Fruit fly (Drosophila melanogaster) S2 (cell line): ENCODE measurements around the gene for.

Experiments used
- CG8478 ChIP-seq: fragments of >200 bp; optimal IDR thresholded peaks from 2 replicates; lab custom pipeline; 2018
- CTCF ChIP-seq, 2 experiments: fragments of >200 bp; optimal IDR thresholded peaks; 2 replicates each; lab custom pipeline; 2018

DNA sequence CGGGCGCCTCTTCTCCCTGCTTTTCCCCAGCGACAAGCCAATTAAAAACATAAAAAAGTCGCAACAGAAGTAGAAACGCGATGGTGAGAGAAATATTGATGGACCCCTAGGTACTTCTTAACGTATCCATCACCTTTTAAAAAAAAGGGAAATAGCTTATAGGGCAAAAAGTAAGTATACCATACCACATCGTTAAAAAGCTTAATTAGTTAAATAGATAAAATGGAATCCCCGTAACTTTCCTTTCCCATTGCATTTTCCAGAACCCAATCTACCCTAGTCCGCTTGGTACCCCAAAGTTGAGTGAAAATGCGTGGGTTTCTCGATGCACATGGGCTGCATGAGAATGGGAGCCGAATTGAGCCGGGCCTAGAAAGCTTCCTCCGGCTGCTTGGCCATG lies 62.1 kb downstream of the for start:
- TF ChIP-seq CG8478 (lab: Kevin White, UChicago) (no peak), CTCF (optimal IDR thresholded peaks at IDR 0.05; lab: Kevin White, UChicago) (no peak)
